Worm (Caenorhabditis elegans) whole organism, L4 larva: ENCODE data around the gene nfi-1.

ENCODE experiments used
- F44E2.7 ChIP-seq: fragments of 200-800 bp; sonication (Bioruptor generic); IDR thresholded peaks from 2 replicates; pipeline ENCODE4 v2.1.2; 2022; ENCODE audit warnings: missing genetic modification characterization, missing compliant biosample characterization
- T20F7.1 ChIP-seq: fragments of 200-800 bp; sonication (Bioruptor generic); optimal IDR thresholded peaks from 2 replicates; lab custom pipeline; 2018; ENCODE audit warnings: mild to moderate bottlenecking, missing genetic modification characterization, missing compliant biosample characterization
- T26A8.4 ChIP-seq: fragments of 200-800 bp; sonication (Bioruptor generic); IDR thresholded peaks from 2 replicates; pipeline ENCODE4 v1.3.6; 2022; ENCODE audit warnings: missing genetic modification characterization, missing compliant biosample characterization
- Y105C5A.15 ChIP-seq: fragments of 200-800 bp; sonication (Bioruptor generic); IDR thresholded peaks from 2 replicates; pipeline ENCODE4 v1.3.6; 2022; ENCODE audit warnings: missing genetic modification characterization, missing compliant biosample characterization
- Y75B8A.6 ChIP-seq: fragments of 200-800 bp; sonication (Bioruptor generic); IDR thresholded peaks from 2 replicates; pipeline ENCODE4 v1.3.6; 2022; ENCODE audit warnings: missing genetic modification reagents, missing genetic modification characterization, missing compliant biosample characterization
- aha-1 ChIP-seq: fragments of 150-350 bp; peaks from one replicate; lab custom pipeline; 2014; ENCODE audit warnings: missing biosample characterization, missing genetic modification characterization
- arid-1 ChIP-seq: fragments of 200-800 bp; sonication (Bioruptor generic); conservative IDR thresholded peaks from 2 replicates; pipeline ENCODE4 v1.3.6; 2022; ENCODE audit warnings: missing genetic modification reagents, missing genetic modification characterization, missing compliant biosample characterization
- attf-4 ChIP-seq: sonication (generic microtip); optimal IDR thresholded peaks from 3 replicates; lab custom pipeline; 2017; ENCODE audit warnings: missing biosample characterization, missing genetic modification characterization
- ceh-32 ChIP-seq: sonication (generic microtip); optimal IDR thresholded peaks from 2 replicates; lab custom pipeline; 2016; ENCODE audit warnings: mild to moderate bottlenecking, missing genetic modification characterization, missing compliant biosample characterization; ENCODE audit not compliant: poor library complexity
- ceh-44 ChIP-seq: fragments of 200-800 bp; sonication (Bioruptor generic); IDR thresholded peaks from 2 replicates; pipeline ENCODE4 v1.3.6; 2022; ENCODE audit warnings: missing genetic modification reagents, missing genetic modification characterization, missing compliant biosample characterization
- ceh-62 ChIP-seq: sonication (generic microtip); optimal IDR thresholded peaks from 2 replicates; lab custom pipeline; 2017; ENCODE audit warnings: missing biosample characterization, missing genetic modification characterization
- cey-2 ChIP-seq: sonication (generic microtip); optimal IDR thresholded peaks from 3 replicates; lab custom pipeline; 2017; ENCODE audit warnings: missing genetic modification characterization, mild to moderate bottlenecking, missing compliant biosample characterization, antibody characterized with exemption, borderline replicate concordance; ENCODE audit not compliant: insufficient read depth
- daf-12 ChIP-seq: fragments of 150-350 bp; optimal IDR thresholded peaks from 2 replicates; lab custom pipeline; 2014; ENCODE audit warnings: missing biosample characterization, missing genetic modification reagents, missing genetic modification characterization
- daf-16 ChIP-seq, 3 experiments: sonication (generic microtip); optimal IDR thresholded peaks; 2 replicates each; lab custom pipeline; 2016 to 2017; ENCODE audit warnings: missing genetic modification characterization in 3 of 3, missing genetic modification reagents in 3 of 3, mild to moderate bottlenecking in 2 of 3, missing compliant biosample characterization in 2 of 3, missing biosample characterization in 1 of 3, moderate library complexity in 1 of 3
- daf-19 ChIP-seq: fragments of 200-800 bp; sonication (Bioruptor generic); conservative IDR thresholded peaks from 2 replicates; pipeline ENCODE4 v1.3.6; 2022; ENCODE audit warnings: missing genetic modification characterization, missing compliant biosample characterization
- dmd-9 ChIP-seq: fragments of 200-800 bp; sonication (Bioruptor generic); IDR thresholded peaks from 2 replicates; pipeline ENCODE4 v1.3.6; 2022; ENCODE audit warnings: missing genetic modification reagents, missing genetic modification characterization, missing compliant biosample characterization
- dpl-1 ChIP-seq: fragments of 150-350 bp; optimal IDR thresholded peaks from 2 replicates; lab custom pipeline; 2014; ENCODE audit warnings: missing biosample characterization, missing genetic modification reagents, missing genetic modification characterization
- duxl-1 ChIP-seq: sonication (generic microtip); optimal IDR thresholded peaks from 2 replicates; lab custom pipeline; 2016; ENCODE audit warnings: mild to moderate bottlenecking, missing genetic modification characterization, moderate library complexity, missing compliant biosample characterization; ENCODE audit not compliant: poor library complexity
- egl-27 ChIP-seq: sonication (generic microtip); optimal IDR thresholded peaks from 3 replicates; lab custom pipeline; 2017; ENCODE audit warnings: missing biosample characterization, missing genetic modification reagents, missing genetic modification characterization
- fkh-10 ChIP-seq: fragments of 150-350 bp; optimal IDR thresholded peaks from 2 replicates; lab custom pipeline; 2014; ENCODE audit warnings: missing biosample characterization, missing genetic modification reagents, missing genetic modification characterization
- gei-8 ChIP-seq: fragments of 200-800 bp; sonication (Bioruptor generic); optimal IDR thresholded peaks from 2 replicates; lab custom pipeline; 2018; ENCODE audit warnings: mild to moderate bottlenecking, missing genetic modification characterization, missing compliant biosample characterization
- hif-1 ChIP-seq, 2 experiments: sonication (generic microtip); optimal IDR thresholded peaks; 2 replicates each; lab custom pipeline; 2016 to 2017; ENCODE audit warnings: missing compliant biosample characterization in 2 of 2, missing genetic modification characterization in 2 of 2, missing genetic modification reagents in 2 of 2, missing genotype in 2 of 2, mild to moderate bottlenecking in 1 of 2
- hlh-11 ChIP-seq: fragments of 200-800 bp; sonication (Bioruptor generic); optimal IDR thresholded peaks from 2 replicates; lab custom pipeline; 2018; ENCODE audit warnings: mild to moderate bottlenecking, missing genetic modification characterization, missing compliant biosample characterization
- hmg-1.1 ChIP-seq: fragments of 200-800 bp; sonication (Bioruptor generic); IDR thresholded peaks from 2 replicates; pipeline ENCODE4 v1.3.6; 2022; ENCODE audit warnings: missing genetic modification reagents, missing genetic modification characterization, missing compliant biosample characterization
- lin-1 ChIP-seq: fragments of 200-800 bp; sonication (Bioruptor generic); IDR thresholded peaks from 2 replicates; pipeline ENCODE4 v1.3.6; 2022; ENCODE audit warnings: missing genetic modification reagents, missing genetic modification characterization, missing compliant biosample characterization
- lin-13 ChIP-seq: fragments of 150-350 bp; optimal IDR thresholded peaks from 2 replicates; lab custom pipeline; 2014; ENCODE audit warnings: missing biosample characterization, missing genetic modification reagents, missing genetic modification characterization
- lin-38 ChIP-seq: fragments of 200-800 bp; sonication (Bioruptor generic); IDR thresholded peaks from 2 replicates; pipeline ENCODE4 v1.3.6; 2022; ENCODE audit warnings: missing genetic modification reagents, missing genetic modification characterization, missing compliant biosample characterization
- lin-39 ChIP-seq: fragments of 150-350 bp; optimal IDR thresholded peaks from 2 replicates; lab custom pipeline; 2014; ENCODE audit warnings: missing biosample characterization, missing genetic modification reagents, missing genetic modification characterization
- lsy-2 ChIP-seq, 2 experiments: fragments of 150-350 bp in 1 of 2; sonication (generic microtip) in 1 of 2; optimal IDR thresholded peaks; 2 replicates each; lab custom pipeline; 2014 to 2017; ENCODE audit warnings: missing biosample characterization in 2 of 2, missing genetic modification characterization in 2 of 2
- madf-5 ChIP-seq, 2 experiments: fragments of 200-800 bp; sonication (Bioruptor generic); IDR thresholded peaks; 2 replicates each; pipeline ENCODE4 v1.3.6; 2022; ENCODE audit warnings: missing compliant biosample characterization in 2 of 2, missing genetic modification characterization in 2 of 2
- mep-1 ChIP-seq: fragments of 150-350 bp; sonication (generic microtip); optimal IDR thresholded peaks from 3 replicates; lab custom pipeline; 2014; ENCODE audit warnings: missing biosample characterization, missing genetic modification characterization
- mxl-2 ChIP-seq: fragments of 200-800 bp; sonication (Bioruptor generic); conservative IDR thresholded peaks from 2 replicates; pipeline ENCODE4 v1.3.6; 2022; ENCODE audit warnings: missing genetic modification reagents, missing genetic modification characterization, missing compliant biosample characterization
- nhr-102 ChIP-seq: sonication (generic microtip); optimal IDR thresholded peaks from 2 replicates; lab custom pipeline; 2016; ENCODE audit warnings: mild to moderate bottlenecking, missing genetic modification characterization, moderate library complexity, missing compliant biosample characterization
- nhr-11 ChIP-seq: fragments of 150-350 bp; optimal IDR thresholded peaks from 2 replicates; lab custom pipeline; 2014; ENCODE audit warnings: missing biosample characterization, missing genetic modification characterization
- nhr-111 ChIP-seq: fragments of 200-800 bp; sonication (Bioruptor generic); optimal IDR thresholded peaks from 2 replicates; lab custom pipeline; 2018; ENCODE audit warnings: mild to moderate bottlenecking, missing genetic modification characterization, missing compliant biosample characterization
- nhr-237 ChIP-seq: sonication (generic microtip); optimal IDR thresholded peaks from 2 replicates; lab custom pipeline; 2017; ENCODE audit warnings: missing biosample characterization, missing genetic modification characterization
- nhr-28 ChIP-seq: fragments of 150-350 bp; optimal IDR thresholded peaks from 2 replicates; lab custom pipeline; 2014; ENCODE audit warnings: missing biosample characterization, missing genetic modification characterization
- nhr-42 ChIP-seq: fragments of 200-800 bp; sonication (Bioruptor generic); IDR thresholded peaks from 2 replicates; pipeline ENCODE4 v1.3.6; 2022; ENCODE audit warnings: missing genetic modification characterization, missing compliant biosample characterization
- nhr-77 ChIP-seq: fragments of 150-350 bp; optimal IDR thresholded peaks from 2 replicates; lab custom pipeline; 2014; ENCODE audit warnings: missing biosample characterization, missing genetic modification characterization
- php-3 ChIP-seq: fragments of 200-800 bp; sonication (Bioruptor generic); IDR thresholded peaks from 2 replicates; pipeline ENCODE4 v1.3.6; 2022; ENCODE audit warnings: missing genetic modification reagents, missing genetic modification characterization, missing compliant biosample characterization
- pqm-1 ChIP-seq: sonication (generic microtip); optimal IDR thresholded peaks from 2 replicates; lab custom pipeline; 2017; ENCODE audit warnings: missing biosample characterization, missing genetic modification characterization
- rbr-2 ChIP-seq: sonication (generic microtip); optimal IDR thresholded peaks from 2 replicates; lab custom pipeline; 2016; ENCODE audit warnings: missing genotype, missing genetic modification characterization, missing compliant biosample characterization
- saeg-2 ChIP-seq: fragments of 200-800 bp; sonication (Bioruptor generic); IDR thresholded peaks from 2 replicates; pipeline ENCODE4 v1.3.6; 2022; ENCODE audit warnings: missing genetic modification reagents, missing genetic modification characterization, missing compliant biosample characterization
- spr-1 ChIP-seq: sonication (generic microtip); optimal IDR thresholded peaks from 2 replicates; lab custom pipeline; 2016; ENCODE audit warnings: mild to moderate bottlenecking, missing genetic modification characterization, missing compliant biosample characterization
- spr-3 ChIP-seq: fragments of 200-800 bp; sonication (Bioruptor generic); optimal IDR thresholded peaks from 2 replicates; lab custom pipeline; 2018; ENCODE audit warnings: mild to moderate bottlenecking, missing genetic modification characterization, missing compliant biosample characterization
- unc-62 ChIP-seq, 3 experiments: fragments of 150-350 bp in 1 of 3; sonication (generic microtip); optimal IDR thresholded peaks in 2 of 3; peaks in 1 of 3; 1 replicate in 1 of 3; 2 replicates in 2 of 3; lab custom pipeline; 2014 to 2017; ENCODE audit warnings: missing biosample characterization in 3 of 3, missing genetic modification characterization in 3 of 3, missing genetic modification reagents in 3 of 3, missing genotype in 1 of 3
- vab-7 ChIP-seq: fragments of 200-800 bp; sonication (Bioruptor generic); IDR thresholded peaks from 2 replicates; pipeline ENCODE4 v1.3.6; 2022; ENCODE audit warnings: missing genetic modification reagents, missing genetic modification characterization, missing compliant biosample characterization
- zfp-3 ChIP-seq: fragments of 200-800 bp; sonication (Bioruptor generic); conservative IDR thresholded peaks from 2 replicates; pipeline ENCODE4 v1.3.6; 2022; ENCODE audit warnings: missing genetic modification reagents, missing genetic modification characterization, missing compliant biosample characterization
- zip-11 ChIP-seq: fragments of 200-800 bp; sonication (Bioruptor generic); IDR thresholded peaks from 2 replicates; pipeline ENCODE4 v1.3.6; 2022; ENCODE audit warnings: missing genetic modification characterization, missing compliant biosample characterization

Gene nfi-1

DNA sequence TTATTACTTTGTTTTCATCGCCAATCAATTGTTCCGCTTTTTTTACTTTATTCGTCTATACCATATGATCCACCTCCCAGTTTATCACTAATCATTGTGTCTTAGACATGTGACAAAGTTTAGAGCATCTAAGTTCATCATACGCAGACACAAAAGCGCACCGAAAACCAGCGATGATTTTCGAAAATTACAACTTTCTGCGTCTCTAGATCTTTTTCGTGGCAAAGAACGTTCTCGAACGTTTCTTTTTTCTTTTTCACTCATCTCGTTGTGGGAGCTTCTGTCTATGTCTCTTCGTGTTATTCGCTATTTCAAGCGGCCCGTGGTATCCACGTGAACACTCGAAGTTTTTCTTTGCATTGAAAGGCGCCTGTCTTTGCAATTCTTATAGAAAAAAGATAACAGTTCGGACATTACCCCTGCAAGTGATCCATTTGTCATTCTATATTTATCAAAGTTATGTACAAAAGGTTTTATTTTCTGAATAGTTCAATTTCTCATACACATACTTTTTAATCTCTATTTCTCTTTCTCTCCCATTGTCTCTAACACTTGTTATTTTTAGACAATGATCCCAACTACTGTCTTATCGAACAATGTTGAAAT lies 8.8 kb upstream of the nfi-1 start, which contains the start of gene ZK1290.5 (continued):
- TF ChIP-seq T26A8.4 (GFP tag; lab: Robert Waterston, UW) (peak; percentile 71), php-3 (GFP tag; lab: Robert Waterston, UW) (peak; percentile 91), hmg-1.1 (GFP tag; lab: Robert Waterston, UW) (peak; percentile 62), lsy-2 (tag; optimal IDR thresholded peaks at IDR 0.05; lab: Kevin White, UChicago) (peak; percentile 36 to 89), spr-1 (tag; lab: Kevin White, UChicago) (peak; percentile 75), arid-1 (GFP tag; lab: Robert Waterston, UW) (no peak), nhr-11 (tag; lab: Kevin White, UChicago) (peak; percentile 89), dmd-9 (GFP tag; lab: Robert Waterston, UW) (no peak), lin-39 (no peak), daf-12 (no peak), pqm-1 (tag; lab: Kevin White, UChicago) (peak; percentile 3), nhr-102 (tag; lab: Kevin White, UChicago) (peak; percentile 90), nhr-77 (tag; lab: Kevin White, UChicago) (peak; percentile 72), nhr-42 (GFP tag; lab: Robert Waterston, UW) (no peak), attf-4 (no peak), mxl-2 (GFP tag; lab: Robert Waterston, UW) (peak; percentile 98), lin-13 (GFP tag; lab: Kevin White, UChicago) (peak; percentile 71), Y105C5A.15 (no peak), T20F7.1 (GFP tag; lab: Kevin White, UChicago) (peak; percentile 84), duxl-1 (tag; lab: Kevin White, UChicago) (peak; percentile 15), saeg-2 (GFP tag; lab: Robert Waterston, UW) (peak; percentile 26; the same call in 1 of the 2 replicates), fkh-10 (GFP tag; lab: Kevin White, UChicago) (no peak), dpl-1 (peak; percentile 50), zfp-3 (GFP tag; lab: Robert Waterston, UW) (peak; percentile 83), ceh-44 (no peak), ceh-62 (tag; lab: Kevin White, UChicago) (no peak), mep-1 (tag; lab: Kevin White, UChicago) (peak; percentile 87), unc-62 (GFP tag; optimal IDR thresholded peaks at IDR 0.05 in 1 of 2; lab: Kevin White, UChicago) (peak in 1 of 2 experiments; percentile 91), unc-62 (tag; optimal IDR thresholded peaks at IDR 0.05; lab: Kevin White, UChicago) (no peak), lin-1 (peak; percentile 87), vab-7 (no peak), spr-3 (no peak), nhr-237 (tag; lab: Kevin White, UChicago) (no peak), Y75B8A.6 (GFP tag; lab: Robert Waterston, UW) (0 out of 2 replicates have a peak, but pooled peaks have one; percentile 31), daf-16 (GFP tag; optimal IDR thresholded peaks at IDR 0.05; lab: Kevin White, UChicago) (peak; percentile 82 to 87), daf-16 (tag; optimal IDR thresholded peaks at IDR 0.05; lab: Kevin White, UChicago) (peak; percentile 76), lin-38 (GFP tag; lab: Robert Waterston, UW) (no peak), zip-11 (GFP tag; lab: Robert Waterston, UW) (no peak), rbr-2 (peak; percentile 67), nhr-28 (tag; lab: Kevin White, UChicago) (peak; percentile 91), aha-1 (peak; percentile 96), hlh-11 (tag; lab: Kevin White, UChicago) (peak; percentile 99), madf-5 (GFP tag; IDR thresholded peaks at IDR 0.05; lab: Robert Waterston, UW) (no peak), hif-1 (tag; optimal IDR thresholded peaks at IDR 0.05; lab: Kevin White, UChicago) (peak in 1 of 2 experiments; percentile 69), gei-8 (GFP tag; lab: Kevin White, UChicago) (peak; percentile 96), daf-19 (GFP tag; lab: Robert Waterston, UW) (no peak), nhr-111 (GFP tag; lab: Kevin White, UChicago) (no peak), egl-27 (tag; lab: Kevin White, UChicago) (no peak), F44E2.7 (GFP tag; lab: Robert Waterston, UW) (no peak), ceh-32 (tag; lab: Kevin White, UChicago) (no peak), cey-2 (tag; lab: Kevin White, UChicago) (peak; percentile 72)
